Fruit fly (Drosophila melanogaster) whole organism, pupa: ENCODE measurements around the gene MED7.

ENCODE experiments used
- CG10348 ChIP-seq: fragments of 200-800 bp; sonication (Bioruptor generic); IDR thresholded peaks from 2 replicates; pipeline ENCODE4 v1.3.6; 2022; ENCODE audit warnings: missing biosample characterization, missing genetic modification characterization
- CG12605 ChIP-seq: fragments of 200-800 bp; sonication (Bioruptor generic); IDR thresholded peaks from 2 replicates; pipeline ENCODE4 v1.3.6; 2022; ENCODE audit warnings: missing biosample characterization, missing genetic modification characterization
- CG13204 ChIP-seq: fragments of 200-800 bp; sonication (Bioruptor generic); optimal IDR thresholded peaks from 2 replicates; lab custom pipeline; 2018; ENCODE audit warnings: missing biosample characterization, mild to moderate bottlenecking, missing genetic modification characterization, moderate library complexity
- CG14655 ChIP-seq: fragments of 200-800 bp; sonication (Bioruptor generic); optimal IDR thresholded peaks from 3 replicates; lab custom pipeline; 2017; ENCODE audit warnings: mild to moderate bottlenecking, missing biosample characterization, missing genetic modification reagents, missing genetic modification characterization
- CG15710 ChIP-seq: fragments of 200-800 bp; sonication (Bioruptor generic); optimal IDR thresholded peaks from 2 replicates; lab custom pipeline; 2018; ENCODE audit warnings: missing biosample characterization, mild to moderate bottlenecking, missing genetic modification characterization, moderate library complexity
- CG17806 ChIP-seq: fragments of 200-800 bp; sonication (Bioruptor generic); optimal IDR thresholded peaks from 2 replicates; lab custom pipeline; 2018; ENCODE audit warnings: missing biosample characterization, mild to moderate bottlenecking, missing genetic modification characterization, moderate library complexity
- CG32121 ChIP-seq: fragments of 200-800 bp; sonication (Bioruptor generic); IDR thresholded peaks from 2 replicates; pipeline ENCODE4 v1.3.6; 2022; ENCODE audit warnings: missing biosample characterization, missing genetic modification characterization
- CG34367 ChIP-seq: fragments of 200-800 bp; sonication (Bioruptor generic); optimal IDR thresholded peaks from 2 replicates; lab custom pipeline; 2018; ENCODE audit warnings: missing biosample characterization, mild to moderate bottlenecking, missing genetic modification characterization
- CG4496 ChIP-seq: fragments of 200-800 bp; sonication (Bioruptor generic); IDR thresholded peaks from 3 replicates; pipeline ENCODE4 v1.3.6; 2022; ENCODE audit warnings: missing biosample characterization, missing genetic modification characterization
- CG8159 ChIP-seq: fragments of 200-800 bp; sonication (Bioruptor generic); optimal IDR thresholded peaks from 3 replicates; lab custom pipeline; 2018; ENCODE audit warnings: missing biosample characterization, mild to moderate bottlenecking, missing genetic modification characterization, moderate library complexity
- CG8301 ChIP-seq: fragments of 200-800 bp; sonication (Bioruptor generic); optimal IDR thresholded peaks from 2 replicates; lab custom pipeline; 2018; ENCODE audit warnings: missing biosample characterization, mild to moderate bottlenecking, missing genetic modification characterization
- CG9948 ChIP-seq: fragments of 200-800 bp; sonication (Bioruptor generic); optimal IDR thresholded peaks from 2 replicates; lab custom pipeline; 2018; ENCODE audit warnings: missing biosample characterization, mild to moderate bottlenecking, missing genetic modification characterization, moderate library complexity
- D1 ChIP-seq: fragments of 200-800 bp; sonication (Bioruptor generic); optimal IDR thresholded peaks from 2 replicates; lab custom pipeline; 2018; ENCODE audit warnings: missing biosample characterization, mild to moderate bottlenecking, missing genetic modification characterization, moderate library complexity
- EcR ChIP-seq: fragments of 200-800 bp; sonication (Bioruptor generic); optimal IDR thresholded peaks from 3 replicates; lab custom pipeline; 2019; ENCODE audit warnings: missing biosample characterization, missing genetic modification characterization, mild to moderate bottlenecking, moderate library complexity, missing genetic modification reagents
- Ets98B ChIP-seq: fragments of 200-800 bp; sonication (Bioruptor generic); IDR thresholded peaks from 2 replicates; pipeline ENCODE4 v1.3.6; 2022; ENCODE audit warnings: missing biosample characterization, missing genetic modification characterization
- Pif1A ChIP-seq: fragments of 200-800 bp; sonication (Bioruptor generic); optimal IDR thresholded peaks from 3 replicates; lab custom pipeline; 2016; ENCODE audit warnings: missing biosample characterization, missing genetic modification characterization
- Pif1B ChIP-seq: fragments of 200-800 bp; sonication (Bioruptor generic); optimal IDR thresholded peaks from 3 replicates; lab custom pipeline; 2016; ENCODE audit warnings: missing biosample characterization, missing genetic modification characterization
- Snoo ChIP-seq: fragments of 200-800 bp; sonication (Bioruptor generic); optimal IDR thresholded peaks from 3 replicates; lab custom pipeline; 2017; ENCODE audit warnings: missing biosample characterization, mild to moderate bottlenecking, missing genetic modification characterization, inconsistent platforms
- fd96Ca ChIP-seq: fragments of 200-800 bp; sonication (Bioruptor generic); IDR thresholded peaks from 3 replicates; pipeline ENCODE4 v1.3.6; 2022; ENCODE audit warnings: missing biosample characterization, missing genetic modification characterization
- gl ChIP-seq: fragments of 200-800 bp; sonication (Bioruptor generic); optimal IDR thresholded peaks from 2 replicates; lab custom pipeline; 2018; ENCODE audit warnings: missing biosample characterization, mild to moderate bottlenecking, missing genetic modification characterization
- rn ChIP-seq: fragments of 200-800 bp; sonication (Bioruptor generic); IDR thresholded peaks from 2 replicates; pipeline ENCODE4 v1.3.6; 2022; ENCODE audit warnings: missing biosample characterization, missing genetic modification characterization

The MED7 gene

DNA sequence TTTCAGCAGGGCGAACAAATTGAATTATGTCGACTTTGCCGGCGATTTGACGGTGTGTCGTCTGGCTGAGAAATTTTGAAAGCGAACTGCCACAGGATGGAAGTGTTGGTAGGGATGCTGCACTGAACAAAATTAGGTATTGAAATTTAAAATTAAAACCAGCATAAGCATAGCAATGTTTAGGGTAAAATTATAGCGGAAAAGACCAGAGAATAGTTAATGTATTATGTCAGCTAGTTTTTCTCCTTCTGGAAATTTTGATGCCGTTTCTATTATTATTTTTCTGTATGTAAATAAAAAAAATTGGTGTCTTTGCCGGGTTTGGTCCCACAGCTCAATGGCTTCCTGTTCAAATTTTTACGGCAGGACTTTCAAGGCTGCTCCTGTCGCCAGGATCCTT lies 34.1 kb downstream of the MED7 start:
- no peak for TF ChIP-seq D1 (tag; lab: Kevin White, UChicago)
- no peak for TF ChIP-seq Ets98B (GFP tag; lab: Robert Waterston, UW)
- TF ChIP-seq CG32121 = no peak
- TF ChIP-seq gl (tag; lab: Kevin White, UChicago) = no peak
- no peak for TF ChIP-seq Pif1A (GFP tag; lab: Kevin White, UChicago)
- TF ChIP-seq CG10348 = no peak
- TF ChIP-seq CG14655 (GFP tag; lab: Kevin White, UChicago) = no peak
- TF ChIP-seq fd96Ca (GFP tag; lab: Robert Waterston, UW) = no peak
- TF ChIP-seq Pif1B (GFP tag; lab: Kevin White, UChicago) = no peak
- TF ChIP-seq CG8301 (tag; lab: Kevin White, UChicago) = no peak
- TF ChIP-seq CG34367 = no peak
- no peak for TF ChIP-seq CG9948 (tag; lab: Kevin White, UChicago)
- no peak for TF ChIP-seq rn
- TF ChIP-seq CG13204 = no peak
- no peak for TF ChIP-seq CG17806 (tag; lab: Kevin White, UChicago)
- no peak for TF ChIP-seq EcR (GFP tag; lab: Kevin White, UChicago)
- TF ChIP-seq, all 21 proteins: peak for 0

DNA sequence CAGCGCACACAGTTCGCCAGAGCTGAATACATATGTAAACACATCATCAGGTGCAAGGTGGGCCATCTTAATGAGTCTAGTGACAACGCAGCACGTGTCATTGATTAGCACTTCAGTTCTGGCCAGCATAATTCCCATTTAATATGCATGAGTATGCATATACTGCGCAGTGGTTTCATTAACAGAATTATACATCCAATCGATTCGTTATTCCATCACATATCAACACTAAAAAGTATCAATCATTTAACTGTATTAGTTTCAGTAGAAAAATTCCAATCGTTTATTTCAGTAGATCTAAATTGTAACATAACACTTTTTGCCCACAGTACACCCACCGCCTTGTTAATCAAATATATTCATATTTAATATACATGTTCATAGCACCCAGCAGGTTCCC lies 46.3 kb downstream of the MED7 start, which contains the start of gene CG4073:
TSS of gene CG4073 (plus strand) at position 301 of the 400 bp plus-strand sequence.
- TF ChIP-seq Snoo (no peak), CG4496 (GFP tag; lab: Robert Waterston, UW) (no peak), D1 (tag; lab: Kevin White, UChicago) (no peak), CG9948 (tag; lab: Kevin White, UChicago) (no peak)

DNA sequence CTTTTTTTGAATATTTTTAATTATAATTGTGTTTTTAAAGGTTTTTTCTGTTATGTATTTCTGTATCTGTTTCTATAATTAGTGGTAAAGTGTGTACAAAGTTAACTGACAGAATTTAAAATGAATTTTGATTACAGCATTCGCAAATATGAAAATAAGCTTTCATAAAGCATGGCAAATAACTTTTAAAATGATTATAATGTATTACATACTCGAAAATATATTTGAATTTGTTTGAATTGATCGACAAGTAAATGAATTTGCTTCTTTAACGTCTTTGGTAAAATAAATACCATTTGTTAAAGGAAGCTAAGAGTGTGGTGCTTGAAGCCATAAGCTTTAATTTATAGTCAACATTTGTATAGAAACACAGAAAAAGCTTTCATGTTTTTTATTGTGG lies 49.7 kb downstream of the MED7 start, which contains the start of gene CG14689:
TSS of gene CG14689 (minus strand) at position 101 of the 400 bp plus-strand sequence.
- TF ChIP-seq CG34367 = no peak
- no peak for TF ChIP-seq fd96Ca (GFP tag; lab: Robert Waterston, UW)
- TF ChIP-seq CG14655 (GFP tag; lab: Kevin White, UChicago) = no peak
- TF ChIP-seq CG15710 (tag; lab: Kevin White, UChicago) = no peak
- TF ChIP-seq CG8159 = no peak
- no peak for TF ChIP-seq rn
- no peak for TF ChIP-seq EcR (GFP tag; lab: Kevin White, UChicago)
- TF ChIP-seq Pif1A (GFP tag; lab: Kevin White, UChicago) = no peak
- TF ChIP-seq CG10348 = no peak
- TF ChIP-seq CG9948 (tag; lab: Kevin White, UChicago) = no peak
- TF ChIP-seq Ets98B (GFP tag; lab: Robert Waterston, UW) = no peak
- TF ChIP-seq CG32121 = no peak
- no peak for TF ChIP-seq CG12605 (GFP tag; lab: Robert Waterston, UW)
- TF ChIP-seq Pif1B (GFP tag; lab: Kevin White, UChicago) = no peak
- no peak for TF ChIP-seq CG4496 (GFP tag; lab: Robert Waterston, UW)
